Comparison of ENCODE assay signal across 6 worm cellular contexts in the genomic region with DNA sequence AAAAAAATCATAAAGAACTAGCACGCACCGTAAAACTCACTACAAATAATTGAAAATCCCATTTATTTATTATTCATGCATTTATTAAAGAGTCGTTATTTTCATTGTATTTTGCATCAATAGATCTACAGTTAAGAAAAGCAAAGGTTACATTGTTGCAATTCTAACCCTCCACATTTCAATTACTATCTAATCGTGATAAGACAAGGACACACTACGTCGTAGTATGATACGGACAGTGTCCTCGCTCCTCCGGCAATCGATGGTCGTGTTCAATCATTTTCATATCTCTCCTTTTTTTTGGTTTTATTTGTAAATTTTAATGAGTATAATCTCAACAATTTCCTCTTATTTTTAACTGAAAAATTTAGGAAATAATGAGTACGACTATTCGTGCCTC.
A peak's percentile ranks its signal among the peaks of the same experiment; 100 is the strongest.
TF ChIP-seq lines count a peak whose summit lies in the region.

A gene (plus strand): TSS at position 371 of the 400 bp plus-strand sequence.

TF ChIP-seq in whole organism, L1 larva, 84 proteins besides CTCF, POLR2A, EP300 and RAD21:
- no peak for TF ChIP-seq nhr-90 (tag; optimal IDR thresholded peaks at IDR 0.05; lab: Kevin White, UChicago; ENCODE audit: poor library complexity)
- peak; percentile 45 for TF ChIP-seq nhr-20 (tag; optimal IDR thresholded peaks at IDR 0.05; lab: Kevin White, UChicago)
- no peak for TF ChIP-seq ceh-88 (GFP tag; IDR thresholded peaks at IDR 0.05; lab: Robert Waterston, UW)
- no peak for TF ChIP-seq aly-2 (tag; optimal IDR thresholded peaks at IDR 0.05; lab: Kevin White, UChicago)
- TF ChIP-seq elt-2 (tag; optimal IDR thresholded peaks at IDR 0.05; lab: Kevin White, UChicago): peak; percentile 35
- no peak for TF ChIP-seq zip-4 (GFP tag; optimal IDR thresholded peaks at IDR 0.05; lab: Kevin White, UChicago)
- TF ChIP-seq blmp-1 (tag; optimal IDR thresholded peaks at IDR 0.05; lab: Kevin White, UChicago): peak; percentile 25
- peak; percentile 6 for TF ChIP-seq lin-14 (GFP tag; optimal IDR thresholded peaks at IDR 0.05; lab: Kevin White, UChicago)
- TF ChIP-seq unc-98 (GFP tag; IDR thresholded peaks at IDR 0.05; lab: Robert Waterston, UW): no peak
- peak in 3 of 6 experiments; percentile 39 to 83 (median 43) for TF ChIP-seq elt-3 (tag; optimal IDR thresholded peaks at IDR 0.05; lab: Kevin White, UChicago)

TF ChIP-seq in whole organism, L2 larva, 48 proteins besides CTCF, POLR2A, EP300 and RAD21:
- TF ChIP-seq nhr-237 (tag; optimal IDR thresholded peaks at IDR 0.05; lab: Kevin White, UChicago) (no peak), nhr-6 (tag; optimal IDR thresholded peaks at IDR 0.05; lab: Kevin White, UChicago) (no peak), sma-9 (GFP tag; optimal IDR thresholded peaks at IDR 0.05; lab: Kevin White, UChicago) (no peak), sma-9 (tag; optimal IDR thresholded peaks at IDR 0.05; lab: Kevin White, UChicago) (no peak), dmd-4 (tag; optimal IDR thresholded peaks at IDR 0.05; lab: Kevin White, UChicago) (no peak), fos-1 (tag; optimal IDR thresholded peaks at IDR 0.05; lab: Kevin White, UChicago) (peak; percentile 45), ztf-4 (tag; optimal IDR thresholded peaks at IDR 0.05; lab: Kevin White, UChicago) (no peak), nhr-10 (tag; optimal IDR thresholded peaks at IDR 0.05; lab: Kevin White, UChicago) (no peak), sma-3 (GFP tag; optimal IDR thresholded peaks at IDR 0.05; lab: Kevin White, UChicago) (peak; percentile 12), mab-5 (tag; optimal IDR thresholded peaks at IDR 0.05; lab: Kevin White, UChicago) (no peak), nhr-23 (tag; optimal IDR thresholded peaks at IDR 0.05; lab: Kevin White, UChicago) (no peak), lsy-2 (tag; optimal IDR thresholded peaks at IDR 0.05; lab: Kevin White, UChicago) (no peak), F13H6.1 (tag; optimal IDR thresholded peaks at IDR 0.05; lab: Kevin White, UChicago) (no peak)

TF ChIP-seq in whole organism, L3 larva, 47 proteins besides CTCF, POLR2A, EP300 and RAD21:
- TF ChIP-seq elt-2 (tag; optimal IDR thresholded peaks at IDR 0.05; lab: Kevin White, UChicago) (peak; percentile 76), elt-3 (tag; optimal IDR thresholded peaks at IDR 0.05; lab: Kevin White, UChicago) (peak in 1 of 3 experiments; percentile 9), nhr-25 (tag; optimal IDR thresholded peaks at IDR 0.05; lab: Kevin White, UChicago) (peak; percentile 2), tbx-2 (tag; optimal IDR thresholded peaks at IDR 0.05; lab: Kevin White, UChicago) (no peak), pqm-1 (tag; optimal IDR thresholded peaks at IDR 0.05; lab: Kevin White, UChicago) (peak; percentile 61)

TF ChIP-seq in whole organism, L4 larva, 104 proteins besides CTCF, POLR2A, EP300 and RAD21:
- peak; percentile 35 for TF ChIP-seq nhr-77 (tag; optimal IDR thresholded peaks at IDR 0.05; lab: Kevin White, UChicago)
- no peak for TF ChIP-seq T20F7.1 (GFP tag; optimal IDR thresholded peaks at IDR 0.05; lab: Kevin White, UChicago)
- no peak for TF ChIP-seq ama-1 (optimal IDR thresholded peaks at IDR 0.05; lab: Kevin White, UChicago)
- TF ChIP-seq cey-2 (tag; optimal IDR thresholded peaks at IDR 0.05; lab: Kevin White, UChicago; ENCODE audit: borderline replicate concordance, insufficient read depth): peak; percentile 15
- TF ChIP-seq dve-1 (tag; optimal IDR thresholded peaks at IDR 0.05; lab: Kevin White, UChicago; ENCODE audit: insufficient read depth): peak; percentile 4
- peak; percentile 25 for TF ChIP-seq hlh-11 (tag; optimal IDR thresholded peaks at IDR 0.05; lab: Kevin White, UChicago)
- no peak for TF ChIP-seq lsy-2 (tag; optimal IDR thresholded peaks at IDR 0.05; lab: Kevin White, UChicago)
- no peak for TF ChIP-seq lin-13 (GFP tag; optimal IDR thresholded peaks at IDR 0.05; lab: Kevin White, UChicago)
- peak; percentile 72 for TF ChIP-seq pqm-1 (tag; optimal IDR thresholded peaks at IDR 0.05; lab: Kevin White, UChicago)
- TF ChIP-seq nhr-28 (tag; optimal IDR thresholded peaks at IDR 0.05; lab: Kevin White, UChicago): peak; percentile 76
- TF ChIP-seq mep-1 (tag; optimal IDR thresholded peaks at IDR 0.05; lab: Kevin White, UChicago): peak; percentile 54
- TF ChIP-seq nhr-48 (tag; optimal IDR thresholded peaks at IDR 0.05; lab: Kevin White, UChicago): no peak
- no peak for TF ChIP-seq daf-19 (GFP tag; conservative IDR thresholded peaks at IDR 0.05; lab: Robert Waterston, UW)
- 0 out of 2 replicates have a peak, but pooled peaks have one; percentile 20 for TF ChIP-seq hmg-1.1 (GFP tag; IDR thresholded peaks at IDR 0.05; lab: Robert Waterston, UW)
- TF ChIP-seq jun-1 (tag; optimal IDR thresholded peaks at IDR 0.05; lab: Kevin White, UChicago): no peak
- peak in 1 of 2 experiments; percentile 41 for TF ChIP-seq unc-62 (GFP tag; optimal IDR thresholded peaks at IDR 0.05 in 1 of 2; lab: Kevin White, UChicago)
- TF ChIP-seq unc-62 (tag; optimal IDR thresholded peaks at IDR 0.05; lab: Kevin White, UChicago): no peak
- no peak for TF ChIP-seq daf-16 (GFP tag; optimal IDR thresholded peaks at IDR 0.05; lab: Kevin White, UChicago)
- TF ChIP-seq daf-16 (tag; optimal IDR thresholded peaks at IDR 0.05; lab: Kevin White, UChicago): peak; percentile 49

TF ChIP-seq in whole organism, late embryonic, 69 proteins besides CTCF, POLR2A, EP300 and RAD21:
- TF ChIP-seq rnt-1 (tag; optimal IDR thresholded peaks at IDR 0.05; lab: Kevin White, UChicago) (no peak), elt-2 (tag; optimal IDR thresholded peaks at IDR 0.05; lab: Kevin White, UChicago) (peak; percentile 52)

TF ChIP-seq in whole organism, young adult, 124 proteins besides CTCF, POLR2A, EP300 and RAD21:
- TF ChIP-seq ceh-100 (GFP tag; IDR thresholded peaks at IDR 0.05; lab: Robert Waterston, UW) (no peak), nhr-80 (tag; optimal IDR thresholded peaks at IDR 0.05; lab: Kevin White, UChicago) (peak; percentile 59)
